Fruit fly (Drosophila melanogaster) whole organism, embryonic: ENCODE data around the gene COX7AL2.
A peak's percentile ranks its signal among the peaks of the same experiment; 100 is the strongest.

Source experiments
- Abd-B ChIP-seq: fragments of 200-800 bp; sonication (Bioruptor generic); optimal IDR thresholded peaks from 2 replicates; lab custom pipeline; 2018; ENCODE audit warnings: missing biosample characterization, mild to moderate bottlenecking, missing genetic modification characterization, moderate library complexity
- Blimp-1 ChIP-seq: fragments of 200-800 bp; sonication (Bioruptor generic); optimal IDR thresholded peaks from 3 replicates; lab custom pipeline; 2018; ENCODE audit warnings: missing biosample characterization, missing genetic modification characterization, mild to moderate bottlenecking, moderate library complexity, missing genetic modification reagents
- Bteb2 ChIP-seq: fragments of 200-800 bp; sonication (Bioruptor generic); optimal IDR thresholded peaks from 2 replicates; lab custom pipeline; 2016; ENCODE audit warnings: missing biosample characterization, missing genetic modification characterization
- CG10366 ChIP-seq: fragments of 200-800 bp; sonication (Bioruptor generic); IDR thresholded peaks from 2 replicates; pipeline ENCODE4 v1.3.6; 2022; ENCODE audit warnings: missing biosample characterization, missing genetic modification characterization
- CG10959 ChIP-seq: fragments of 200-800 bp; sonication (Bioruptor generic); IDR thresholded peaks from 2 replicates; pipeline ENCODE4 v1.3.6; 2022; ENCODE audit warnings: missing biosample characterization, missing genetic modification characterization
- CG11723 ChIP-seq: fragments of 200-800 bp; sonication (Bioruptor generic); optimal IDR thresholded peaks from 2 replicates; lab custom pipeline; 2017; ENCODE audit warnings: missing biosample characterization, mild to moderate bottlenecking, missing genetic modification characterization
- CG13123 ChIP-seq: fragments of 200-800 bp; sonication (Bioruptor generic); optimal IDR thresholded peaks from 2 replicates; lab custom pipeline; 2016; ENCODE audit warnings: missing biosample characterization, missing genetic modification characterization
- CG13296 ChIP-seq: fragments of 200-800 bp; sonication (Bioruptor generic); optimal IDR thresholded peaks from 3 replicates; lab custom pipeline; 2018; ENCODE audit warnings: missing biosample characterization, mild to moderate bottlenecking, missing genetic modification characterization
- CG17361 ChIP-seq: fragments of 200-800 bp; sonication (Bioruptor generic); IDR thresholded peaks from 3 replicates; pipeline ENCODE4 v1.3.6; 2022; ENCODE audit warnings: missing biosample characterization, missing genetic modification characterization
- CG17802 ChIP-seq: fragments of 200-800 bp; sonication (Bioruptor generic); optimal IDR thresholded peaks from 2 replicates; lab custom pipeline; 2018; ENCODE audit warnings: missing biosample characterization, mild to moderate bottlenecking, missing genetic modification characterization, moderate library complexity
- CG18476 ChIP-seq: fragments of 200-800 bp; sonication (Bioruptor generic); optimal IDR thresholded peaks from 2 replicates; lab custom pipeline; 2016; ENCODE audit warnings: missing biosample characterization, mild to moderate bottlenecking, missing genetic modification characterization
- CG18599 ChIP-seq: fragments of 200-800 bp; sonication (Bioruptor generic); optimal IDR thresholded peaks from 3 replicates; lab custom pipeline; 2017; ENCODE audit warnings: missing biosample characterization, missing genetic modification characterization, mild to moderate bottlenecking, moderate library complexity, missing genetic modification reagents
- CG30020 ChIP-seq: fragments of 200-800 bp; optimal IDR thresholded peaks from 2 replicates; lab custom pipeline; 2019; ENCODE audit warnings: missing biosample characterization, mild to moderate bottlenecking, missing genetic modification characterization, moderate library complexity
- CG32767 ChIP-seq: fragments of 200-800 bp; sonication (Bioruptor generic); IDR thresholded peaks from 2 replicates; pipeline ENCODE4 v1.3.6; 2022; ENCODE audit warnings: missing biosample characterization, missing genetic modification characterization
- CG3407 ChIP-seq: fragments of 200-800 bp; sonication (Bioruptor generic); optimal IDR thresholded peaks from 2 replicates; lab custom pipeline; 2018; ENCODE audit warnings: missing biosample characterization, mild to moderate bottlenecking, missing genetic modification characterization
- CG4854 ChIP-seq: fragments of 200-800 bp; sonication (Bioruptor generic); optimal IDR thresholded peaks from 2 replicates; lab custom pipeline; 2016; ENCODE audit warnings: missing biosample characterization, missing genetic modification characterization, inconsistent platforms
- CG6254 ChIP-seq: fragments of 200-800 bp; sonication (Bioruptor generic); optimal IDR thresholded peaks from 3 replicates; lab custom pipeline; 2017; ENCODE audit warnings: mild to moderate bottlenecking, missing biosample characterization, missing genetic modification reagents, missing genetic modification characterization
- CG6813 ChIP-seq: fragments of 200-800 bp; sonication (Bioruptor generic); optimal IDR thresholded peaks from 2 replicates; lab custom pipeline; 2017; ENCODE audit warnings: missing biosample characterization, missing genetic modification characterization, mild to moderate bottlenecking, moderate library complexity, missing genetic modification reagents
- CG7556 ChIP-seq: fragments of 200-800 bp; sonication (Bioruptor generic); optimal IDR thresholded peaks from 2 replicates; lab custom pipeline; 2017; ENCODE audit warnings: missing biosample characterization, mild to moderate bottlenecking, missing genetic modification characterization
- CG7963 ChIP-seq: fragments of 200-800 bp; sonication (Bioruptor generic); IDR thresholded peaks from 3 replicates; pipeline ENCODE4 v1.3.6; 2022; ENCODE audit warnings: missing biosample characterization, missing genetic modification characterization; ENCODE audit not compliant: partially characterized antibody
- Dip2 ChIP-seq: fragments of 200-800 bp; sonication (Bioruptor generic); IDR thresholded peaks from 2 replicates; pipeline ENCODE4 v1.3.6; 2022; ENCODE audit warnings: missing biosample characterization, missing genetic modification characterization
- Doc2 ChIP-seq: fragments of 200-800 bp; sonication (Bioruptor generic); IDR thresholded peaks from 2 replicates; pipeline ENCODE4 v1.3.6; 2022; ENCODE audit warnings: missing biosample characterization, missing genetic modification characterization
- HLHmδ ChIP-seq: fragments of 200-800 bp; sonication (Bioruptor generic); optimal IDR thresholded peaks from 2 replicates; lab custom pipeline; 2018; ENCODE audit warnings: missing biosample characterization, mild to moderate bottlenecking, missing genetic modification characterization, moderate library complexity
- Optix ChIP-seq: fragments of 200-800 bp; sonication (Bioruptor generic); IDR thresholded peaks from 3 replicates; pipeline ENCODE4 v1.3.6; 2022; ENCODE audit warnings: missing biosample characterization, missing genetic modification characterization
- ab ChIP-seq: fragments of 200-800 bp; sonication (Bioruptor generic); optimal IDR thresholded peaks from 2 replicates; lab custom pipeline; 2016; ENCODE audit warnings: missing biosample characterization, missing genetic modification characterization
- abd-A ChIP-seq: fragments of 200-800 bp; sonication (Bioruptor generic); optimal IDR thresholded peaks from 3 replicates; lab custom pipeline; 2019; ENCODE audit warnings: missing biosample characterization, mild to moderate bottlenecking, missing genetic modification characterization, moderate library complexity
- ase ChIP-seq: fragments of 200-800 bp; sonication (Bioruptor generic); IDR thresholded peaks from 3 replicates; pipeline ENCODE4 v1.3.6; 2022; ENCODE audit warnings: missing biosample characterization, missing genetic modification characterization
- bcd ChIP-seq: fragments of 200-800 bp; sonication (Bioruptor generic); optimal IDR thresholded peaks from 2 replicates; lab custom pipeline; 2017; ENCODE audit warnings: missing biosample characterization, mild to moderate bottlenecking, missing genetic modification characterization
- bigmax ChIP-seq: fragments of 200-800 bp; sonication (Bioruptor generic); optimal IDR thresholded peaks from 2 replicates; lab custom pipeline; 2018; ENCODE audit warnings: missing biosample characterization, mild to moderate bottlenecking, missing genetic modification characterization
- btn ChIP-seq: fragments of 200-800 bp; sonication (Bioruptor generic); optimal IDR thresholded peaks from 2 replicates; lab custom pipeline; 2016; ENCODE audit warnings: missing biosample characterization, missing genetic modification characterization
- cato ChIP-seq: fragments of 200-800 bp; sonication (Bioruptor generic); optimal IDR thresholded peaks from 2 replicates; lab custom pipeline; 2016; ENCODE audit warnings: missing biosample characterization, missing genetic modification characterization, borderline replicate concordance
- cg ChIP-seq: fragments of 200-800 bp; sonication (Bioruptor generic); optimal IDR thresholded peaks from 3 replicates; lab custom pipeline; 2019; ENCODE audit warnings: missing biosample characterization, mild to moderate bottlenecking, missing genetic modification characterization, moderate library complexity
- chm ChIP-seq: fragments of 200-800 bp; sonication (Bioruptor generic); IDR thresholded peaks from 2 replicates; pipeline ENCODE4 v1.3.6; 2022; ENCODE audit warnings: missing biosample characterization, missing genetic modification characterization
- dan ChIP-seq: fragments of 200-800 bp; sonication (Bioruptor generic); IDR thresholded peaks from 2 replicates; pipeline ENCODE4 v1.3.6; 2022; ENCODE audit warnings: missing biosample characterization, missing genetic modification characterization
- dimm ChIP-seq: fragments of 200-800 bp; sonication (Bioruptor generic); IDR thresholded peaks from 2 replicates; pipeline ENCODE4 v1.3.6; 2022; ENCODE audit warnings: missing biosample characterization, missing genetic modification characterization
- fu2 ChIP-seq: fragments of 200-800 bp; sonication (Bioruptor generic); optimal IDR thresholded peaks from 2 replicates; lab custom pipeline; 2016; ENCODE audit warnings: missing biosample characterization, missing genetic modification characterization
- gt ChIP-seq: fragments of 200-800 bp; sonication (Bioruptor generic); IDR thresholded peaks from 2 replicates; pipeline ENCODE4 v1.3.6; 2022; ENCODE audit warnings: missing biosample characterization, missing genetic modification characterization
- lilli ChIP-seq: fragments of 200-800 bp; sonication (Bioruptor generic); optimal IDR thresholded peaks from 3 replicates; lab custom pipeline; 2016; ENCODE audit warnings: missing biosample characterization, missing genetic modification characterization
- nerfin-1 ChIP-seq: fragments of 200-800 bp; sonication (Bioruptor generic); optimal IDR thresholded peaks from 3 replicates; lab custom pipeline; 2019; ENCODE audit warnings: missing biosample characterization, mild to moderate bottlenecking, missing genetic modification characterization, moderate library complexity
- nerfin-2 ChIP-seq: fragments of 200-800 bp; sonication (Bioruptor generic); IDR thresholded peaks from 2 replicates; pipeline ENCODE4 v1.3.6; 2022; ENCODE audit warnings: missing biosample characterization, missing genetic modification characterization; ENCODE audit not compliant: partially characterized antibody
- p53 ChIP-seq: fragments of 200-800 bp; sonication (Bioruptor generic); optimal IDR thresholded peaks from 2 replicates; lab custom pipeline; 2016; ENCODE audit warnings: missing biosample characterization, missing genetic modification characterization
- pfk ChIP-seq: fragments of 200-800 bp; sonication (Bioruptor generic); optimal IDR thresholded peaks from 2 replicates; lab custom pipeline; 2018; ENCODE audit warnings: missing biosample characterization, mild to moderate bottlenecking, missing genetic modification characterization, moderate library complexity
- pnt ChIP-seq: fragments of 200-800 bp; sonication (Bioruptor generic); optimal IDR thresholded peaks from 3 replicates; lab custom pipeline; 2016; ENCODE audit warnings: missing biosample characterization, missing genetic modification characterization
- prd ChIP-seq, 3 experiments: fragments of >200 bp in 2 of 3; fragments of 200-800 bp in 1 of 3; sonication (Bioruptor generic) in 1 of 3; optimal IDR thresholded peaks in 2 of 3; IDR thresholded peaks in 1 of 3; 2 replicates in 2 of 3; 3 replicates in 1 of 3; pipeline versions ENCODE4 v1.3.6 to Lab custom; 2017 to 2022; ENCODE audit warnings: missing biosample characterization in 1 of 3, missing genetic modification characterization in 1 of 3
- pzg ChIP-seq: fragments of 200-800 bp; sonication (Bioruptor generic); optimal IDR thresholded peaks from 3 replicates; lab custom pipeline; 2018; ENCODE audit warnings: missing biosample characterization, mild to moderate bottlenecking, missing genetic modification characterization, moderate library complexity
- row ChIP-seq: fragments of 200-800 bp; sonication (Bioruptor generic); IDR thresholded peaks from 3 replicates; pipeline ENCODE4 v1.3.6; 2022; ENCODE audit warnings: missing biosample characterization, missing genetic modification characterization
- sd ChIP-seq: fragments of 200-800 bp; sonication (Bioruptor generic); optimal IDR thresholded peaks from 3 replicates; lab custom pipeline; 2018; ENCODE audit warnings: missing biosample characterization, mild to moderate bottlenecking, missing genetic modification characterization, moderate library complexity
- stc ChIP-seq: fragments of 200-800 bp; sonication (Bioruptor generic); IDR thresholded peaks from 2 replicates; pipeline ENCODE4 v1.3.6; 2022; ENCODE audit warnings: missing biosample characterization, missing genetic modification characterization
- tio ChIP-seq: fragments of 200-800 bp; sonication (Bioruptor generic); optimal IDR thresholded peaks from 2 replicates; lab custom pipeline; 2017; ENCODE audit warnings: missing biosample characterization, missing genetic modification characterization, inconsistent platforms

COX7AL2 gene

dm6 chr2L:2166958-2167707, 30.6 kb downstream of the COX7AL2 start (continued):
- TF ChIP-seq nerfin-1 (tag; lab: Kevin White, UChicago) (no peak), CG3407 (GFP tag; lab: Kevin White, UChicago) (no peak), HLHmδ (GFP tag; lab: Kevin White, UChicago) (no peak), bigmax (no peak), ab (GFP tag; lab: Kevin White, UChicago) (no peak), gt (no peak), CG30020 (tag; lab: Kevin White, UChicago) (no peak), prd (optimal IDR thresholded peaks at IDR 0.05; lab: Kevin White, UChicago) (no peak), prd (GFP tag; IDR thresholded peaks at IDR 0.05; lab: Robert Waterston, UW) (no peak), CG6254 (GFP tag; lab: Kevin White, UChicago) (no peak), CG7556 (GFP tag; lab: Kevin White, UChicago) (no peak), CG11723 (GFP tag; lab: Kevin White, UChicago) (no peak), ase (GFP tag; lab: Robert Waterston, UW) (no peak), dimm (no peak), CG10366 (no peak), Dip2 (GFP tag; lab: Robert Waterston, UW) (no peak), bcd (GFP tag; lab: Kevin White, UChicago) (no peak), Bteb2 (no peak), pfk (GFP tag; lab: Kevin White, UChicago) (no peak), sd (peak; percentile 44), btn (GFP tag; lab: Kevin White, UChicago) (no peak), Abd-B (GFP tag; lab: Kevin White, UChicago) (no peak), cato (GFP tag; lab: Kevin White, UChicago) (no peak), Blimp-1 (GFP tag; lab: Kevin White, UChicago) (peak; percentile 16), stc (GFP tag; lab: Robert Waterston, UW) (no peak), CG17361 (GFP tag; lab: Robert Waterston, UW) (0 out of 3 replicates have a peak, but pooled peaks have one; percentile 17), nerfin-2 (no peak), row (GFP tag; lab: Robert Waterston, UW) (peak; percentile 24; the same call in 1 of the 3 replicates), lilli (GFP tag; lab: Kevin White, UChicago) (no peak), CG10959 (no peak), CG13296 (no peak), CG7963 (GFP tag; lab: Robert Waterston, UW) (no peak), CG18599 (GFP tag; lab: Kevin White, UChicago) (no peak), CG4854 (GFP tag; lab: Kevin White, UChicago) (no peak), Doc2 (GFP tag; lab: Robert Waterston, UW) (no peak), CG6813 (no peak), p53 (GFP tag; lab: Kevin White, UChicago) (no peak), abd-A (tag; lab: Kevin White, UChicago) (peak; percentile 82), CG17802 (tag; lab: Kevin White, UChicago) (no peak), Optix (GFP tag; lab: Robert Waterston, UW) (no peak), dan (no peak), CG18476 (no peak), pzg (GFP tag; lab: Kevin White, UChicago) (no peak), chm (GFP tag; lab: Robert Waterston, UW) (no peak), fu2 (GFP tag; lab: Kevin White, UChicago) (no peak), cg (no peak), CG32767 (GFP tag; lab: Robert Waterston, UW) (no peak), CG13123 (no peak), pnt (GFP tag; lab: Kevin White, UChicago) (no peak), tio (GFP tag; lab: Kevin White, UChicago) (no peak)
